Worm (Caenorhabditis elegans): Measurements from ENCODE around the gene C02B4.3.

DNA sequence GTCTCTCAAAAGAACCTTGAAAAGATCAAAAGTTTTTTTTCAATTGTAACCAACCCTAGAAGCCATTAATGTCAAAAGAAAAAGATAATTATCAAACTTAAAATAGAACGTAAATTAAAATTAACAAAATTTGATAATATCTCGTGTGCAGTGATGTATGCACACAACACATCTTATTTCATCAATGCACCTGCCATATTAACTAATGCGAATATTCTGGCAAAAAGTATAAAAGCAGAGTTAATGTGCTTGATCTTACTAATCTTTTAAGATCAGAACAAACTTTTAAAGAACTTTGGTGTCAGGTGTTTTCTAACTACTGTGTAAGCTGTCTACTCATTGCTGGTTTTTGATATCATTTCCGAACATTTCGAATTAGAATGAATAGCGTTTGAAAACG lies 43.1 kb upstream of the C02B4.3 start:
- TF ChIP-seq cog-1 (tag; optimal IDR thresholded peaks at IDR 0.05) (no peak), ztf-29 (GFP tag; IDR thresholded peaks at IDR 0.05) (no peak), T22C8.4 (GFP tag; IDR thresholded peaks at IDR 0.05) (no peak), flt-1 (GFP tag; IDR thresholded peaks at IDR 0.05) (no peak), ztf-23 (GFP tag; IDR thresholded peaks at IDR 0.05) (no peak), klf-2 (GFP tag; conservative IDR thresholded peaks at IDR 0.05) (no peak), tab-1 (GFP tag; IDR thresholded peaks at IDR 0.05) (no peak), ref-1 (GFP tag; conservative IDR thresholded peaks at IDR 0.05) (no peak)
